Fruit fly (Drosophila melanogaster): Measurements from ENCODE around the gene CG13288.

DNA sequence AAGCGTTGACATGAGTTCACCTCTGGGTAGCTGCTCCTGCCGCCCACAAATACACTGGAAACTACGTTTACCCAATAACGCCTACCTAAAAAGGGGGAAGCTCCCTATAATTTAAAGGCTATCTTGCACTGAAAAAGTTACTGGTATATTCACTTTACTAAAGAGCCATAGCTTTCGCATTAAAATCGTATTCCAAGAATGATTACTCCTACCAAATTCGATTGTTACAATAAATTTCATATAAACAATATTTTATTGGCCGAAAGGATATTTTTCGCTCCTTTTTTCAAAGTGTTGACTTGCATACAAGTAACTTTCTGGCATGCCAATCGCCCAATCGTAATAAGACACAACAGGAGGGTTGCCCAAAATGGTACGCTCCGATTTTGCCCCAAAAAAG, 40.3 kb upstream of the CG13288 start:
- TF ChIP-seq CrebA (GFP tag; optimal IDR thresholded peaks at IDR 0.05; ENCODE audit: borderline replicate concordance) (no peak), HLH106 (tag; optimal IDR thresholded peaks at IDR 0.05) (peak; percentile 62), lola (GFP tag; optimal IDR thresholded peaks at IDR 0.05) (no peak), Abd-B (GFP tag; optimal IDR thresholded peaks at IDR 0.05) (no peak), dsf (GFP tag; optimal IDR thresholded peaks at IDR 0.05; ENCODE audit: borderline replicate concordance) (no peak), Sp1 (GFP tag; optimal IDR thresholded peaks at IDR 0.05) (peak; percentile 47), N (GFP tag; optimal IDR thresholded peaks at IDR 0.05) (no peak), psq (GFP tag; optimal IDR thresholded peaks at IDR 0.05) (peak; percentile 39), h (GFP tag; optimal IDR thresholded peaks at IDR 0.05) (peak; percentile 70), Hr78 (GFP tag; optimal IDR thresholded peaks at IDR 0.05) (no peak), pan (optimal IDR thresholded peaks at IDR 0.05) (no peak), Dfd (GFP tag; optimal IDR thresholded peaks at IDR 0.05) (no peak), br (GFP tag; optimal IDR thresholded peaks at IDR 0.05) (peak; percentile 55), Rel (GFP tag; optimal IDR thresholded peaks at IDR 0.05) (no peak), Rel (tag; optimal IDR thresholded peaks at IDR 0.05) (no peak)
